Fruit fly (Drosophila melanogaster): ENCODE data around the gene dod.

dod gene

dm6 chrX:21388734-21389133 is 43.6 kb downstream of the dod start, which contains the start of gene mst:
mst (plus strand) TSS chrX:21388977.
- TF ChIP-seq CG17801 (GFP tag; optimal IDR thresholded peaks at IDR 0.05; ENCODE audit: partially characterized antibody) = no peak

All from ovary, adult (tissue).